Worm (Caenorhabditis elegans) whole organism, L4 larva: ENCODE data around the gene ifb-2.

Experiments
- D1046.2 ChIP-seq: fragments of 200-800 bp; sonication (Bioruptor generic); IDR thresholded peaks from 2 replicates; pipeline ENCODE4 v1.3.6; 2022; ENCODE audit warnings: missing genetic modification characterization, missing compliant biosample characterization
- F37D6.2 ChIP-seq: sonication (generic microtip); optimal IDR thresholded peaks from 2 replicates; lab custom pipeline; 2016; ENCODE audit warnings: mild to moderate bottlenecking, missing genetic modification characterization, missing compliant biosample characterization
- F49E8.2 ChIP-seq: sonication (generic microtip); optimal IDR thresholded peaks from 2 replicates; lab custom pipeline; 2016; ENCODE audit warnings: missing compliant biosample characterization, mild to moderate bottlenecking, missing genetic modification characterization, borderline replicate concordance
- R02D3.7 ChIP-seq: fragments of 150-350 bp; sonication (generic microtip); optimal IDR thresholded peaks from 3 replicates; lab custom pipeline; 2014; ENCODE audit warnings: missing biosample characterization, missing genetic modification characterization
- Y105C5A.15 ChIP-seq: fragments of 200-800 bp; sonication (Bioruptor generic); IDR thresholded peaks from 2 replicates; pipeline ENCODE4 v1.3.6; 2022; ENCODE audit warnings: missing genetic modification characterization, missing compliant biosample characterization
- Y48G9A.11 ChIP-seq: fragments of 200-800 bp; sonication (Bioruptor generic); IDR thresholded peaks from 2 replicates; pipeline ENCODE4 v1.3.6; 2022; ENCODE audit warnings: missing genetic modification reagents, missing genetic modification characterization, missing compliant biosample characterization
- Y75B8A.6 ChIP-seq: fragments of 200-800 bp; sonication (Bioruptor generic); IDR thresholded peaks from 2 replicates; pipeline ENCODE4 v1.3.6; 2022; ENCODE audit warnings: missing genetic modification reagents, missing genetic modification characterization, missing compliant biosample characterization
- aha-1 ChIP-seq: fragments of 150-350 bp; peaks from one replicate; lab custom pipeline; 2014; ENCODE audit warnings: missing biosample characterization, missing genetic modification characterization
- attf-4 ChIP-seq: sonication (generic microtip); optimal IDR thresholded peaks from 3 replicates; lab custom pipeline; 2017; ENCODE audit warnings: missing biosample characterization, missing genetic modification characterization
- ceh-20 ChIP-seq: fragments of 200-800 bp; sonication (Bioruptor generic); IDR thresholded peaks from 2 replicates; pipeline ENCODE4 v1.3.6; 2022; ENCODE audit warnings: missing genetic modification reagents, missing genetic modification characterization, missing compliant biosample characterization
- ceh-32 ChIP-seq: sonication (generic microtip); optimal IDR thresholded peaks from 2 replicates; lab custom pipeline; 2016; ENCODE audit warnings: mild to moderate bottlenecking, missing genetic modification characterization, missing compliant biosample characterization; ENCODE audit not compliant: poor library complexity
- ceh-44 ChIP-seq: fragments of 200-800 bp; sonication (Bioruptor generic); IDR thresholded peaks from 2 replicates; pipeline ENCODE4 v1.3.6; 2022; ENCODE audit warnings: missing genetic modification reagents, missing genetic modification characterization, missing compliant biosample characterization
- ceh-62 ChIP-seq: sonication (generic microtip); optimal IDR thresholded peaks from 2 replicates; lab custom pipeline; 2017; ENCODE audit warnings: missing biosample characterization, missing genetic modification characterization
- ceh-82 ChIP-seq: sonication (generic microtip); optimal IDR thresholded peaks from 2 replicates; lab custom pipeline; 2017; ENCODE audit warnings: missing biosample characterization, missing genetic modification characterization
- ces-1 ChIP-seq: fragments of 150-350 bp; sonication (generic microtip); optimal IDR thresholded peaks from 4 replicates; lab custom pipeline; 2014; ENCODE audit warnings: missing biosample characterization, missing genetic modification reagents, missing genetic modification characterization
- ctbp-1 ChIP-seq: fragments of 200-800 bp; sonication (Bioruptor generic); IDR thresholded peaks from 2 replicates; pipeline ENCODE4 v1.3.6; 2022; ENCODE audit warnings: missing genetic modification reagents, missing genetic modification characterization, missing compliant biosample characterization
- daf-16 ChIP-seq, 3 experiments: sonication (generic microtip); optimal IDR thresholded peaks; 2 replicates each; lab custom pipeline; 2016 to 2017; ENCODE audit warnings: missing genetic modification characterization in 3 of 3, missing genetic modification reagents in 3 of 3, mild to moderate bottlenecking in 2 of 3, missing compliant biosample characterization in 2 of 3, missing biosample characterization in 1 of 3, moderate library complexity in 1 of 3
- daf-19 ChIP-seq: fragments of 200-800 bp; sonication (Bioruptor generic); conservative IDR thresholded peaks from 2 replicates; pipeline ENCODE4 v1.3.6; 2022; ENCODE audit warnings: missing genetic modification characterization, missing compliant biosample characterization
- dmd-6 ChIP-seq: fragments of 200-800 bp; sonication (Bioruptor generic); IDR thresholded peaks from 2 replicates; pipeline ENCODE4 v1.3.6; 2022; ENCODE audit warnings: missing genetic modification reagents, missing genetic modification characterization, missing compliant biosample characterization
- dmd-8 ChIP-seq: fragments of 200-800 bp; sonication (Bioruptor generic); IDR thresholded peaks from 2 replicates; pipeline ENCODE4 v1.3.6; 2022; ENCODE audit warnings: missing genetic modification characterization, missing compliant biosample characterization
- dpl-1 ChIP-seq: fragments of 150-350 bp; optimal IDR thresholded peaks from 2 replicates; lab custom pipeline; 2014; ENCODE audit warnings: missing biosample characterization, missing genetic modification reagents, missing genetic modification characterization
- egl-27 ChIP-seq: sonication (generic microtip); optimal IDR thresholded peaks from 3 replicates; lab custom pipeline; 2017; ENCODE audit warnings: missing biosample characterization, missing genetic modification reagents, missing genetic modification characterization
- egl-43 ChIP-seq: fragments of 200-800 bp; sonication (Bioruptor generic); IDR thresholded peaks from 2 replicates; pipeline ENCODE4 v1.3.6; 2022; ENCODE audit warnings: missing genetic modification reagents, missing genetic modification characterization, missing compliant biosample characterization
- fkh-10 ChIP-seq: fragments of 150-350 bp; optimal IDR thresholded peaks from 2 replicates; lab custom pipeline; 2014; ENCODE audit warnings: missing biosample characterization, missing genetic modification reagents, missing genetic modification characterization
- fos-1 ChIP-seq: fragments of 150-350 bp; optimal IDR thresholded peaks from 2 replicates; lab custom pipeline; 2014; ENCODE audit warnings: missing biosample characterization, missing genetic modification characterization
- hif-1 ChIP-seq, 2 experiments: sonication (generic microtip); optimal IDR thresholded peaks; 2 replicates each; lab custom pipeline; 2016 to 2017; ENCODE audit warnings: missing compliant biosample characterization in 2 of 2, missing genetic modification characterization in 2 of 2, missing genetic modification reagents in 2 of 2, missing genotype in 2 of 2, mild to moderate bottlenecking in 1 of 2
- hlh-30 ChIP-seq: sonication (generic microtip); optimal IDR thresholded peaks from 2 replicates; lab custom pipeline; 2017; ENCODE audit warnings: antibody characterized with exemption, mild to moderate bottlenecking, missing genetic modification characterization, missing compliant biosample characterization; ENCODE audit not compliant: insufficient read depth
- jun-1 ChIP-seq: fragments of 150-350 bp; optimal IDR thresholded peaks from 2 replicates; lab custom pipeline; 2014; ENCODE audit warnings: missing biosample characterization, missing genetic modification reagents, missing genetic modification characterization
- lim-7 ChIP-seq: fragments of 200-800 bp; sonication (Bioruptor generic); IDR thresholded peaks from 2 replicates; pipeline ENCODE4 v1.3.6; 2022; ENCODE audit warnings: missing genetic modification characterization, missing compliant biosample characterization
- lin-13 ChIP-seq: fragments of 150-350 bp; optimal IDR thresholded peaks from 2 replicates; lab custom pipeline; 2014; ENCODE audit warnings: missing biosample characterization, missing genetic modification reagents, missing genetic modification characterization
- lin-39 ChIP-seq: fragments of 150-350 bp; optimal IDR thresholded peaks from 2 replicates; lab custom pipeline; 2014; ENCODE audit warnings: missing biosample characterization, missing genetic modification reagents, missing genetic modification characterization
- lsy-2 ChIP-seq, 2 experiments: fragments of 150-350 bp in 1 of 2; sonication (generic microtip) in 1 of 2; optimal IDR thresholded peaks; 2 replicates each; lab custom pipeline; 2014 to 2017; ENCODE audit warnings: missing biosample characterization in 2 of 2, missing genetic modification characterization in 2 of 2
- mdl-1 ChIP-seq, 2 experiments: fragments of 150-350 bp in 1 of 2; sonication (generic microtip) in 1 of 2; optimal IDR thresholded peaks; 2 replicates each; lab custom pipeline; 2014 to 2017; ENCODE audit warnings: missing biosample characterization in 2 of 2, missing genetic modification characterization in 2 of 2
- mep-1 ChIP-seq: fragments of 150-350 bp; sonication (generic microtip); optimal IDR thresholded peaks from 3 replicates; lab custom pipeline; 2014; ENCODE audit warnings: missing biosample characterization, missing genetic modification characterization
- mxl-2 ChIP-seq: fragments of 200-800 bp; sonication (Bioruptor generic); conservative IDR thresholded peaks from 2 replicates; pipeline ENCODE4 v1.3.6; 2022; ENCODE audit warnings: missing genetic modification reagents, missing genetic modification characterization, missing compliant biosample characterization
- nhr-11 ChIP-seq: fragments of 150-350 bp; optimal IDR thresholded peaks from 2 replicates; lab custom pipeline; 2014; ENCODE audit warnings: missing biosample characterization, missing genetic modification characterization
- nhr-25 ChIP-seq: sonication (generic microtip); optimal IDR thresholded peaks from 2 replicates; lab custom pipeline; 2017; ENCODE audit warnings: missing genetic modification characterization, mild to moderate bottlenecking, missing compliant biosample characterization, antibody characterized with exemption, moderate library complexity, borderline replicate concordance; ENCODE audit not compliant: insufficient read depth
- nhr-28 ChIP-seq: fragments of 150-350 bp; optimal IDR thresholded peaks from 2 replicates; lab custom pipeline; 2014; ENCODE audit warnings: missing biosample characterization, missing genetic modification characterization
- php-3 ChIP-seq: fragments of 200-800 bp; sonication (Bioruptor generic); IDR thresholded peaks from 2 replicates; pipeline ENCODE4 v1.3.6; 2022; ENCODE audit warnings: missing genetic modification reagents, missing genetic modification characterization, missing compliant biosample characterization
- rbr-2 ChIP-seq: sonication (generic microtip); optimal IDR thresholded peaks from 2 replicates; lab custom pipeline; 2016; ENCODE audit warnings: missing genotype, missing genetic modification characterization, missing compliant biosample characterization
- snpc-1.2 ChIP-seq: fragments of 200-800 bp; sonication (Bioruptor generic); IDR thresholded peaks from 2 replicates; pipeline ENCODE4 v1.3.6; 2022; ENCODE audit warnings: missing genetic modification reagents, missing genetic modification characterization, missing compliant biosample characterization
- spr-1 ChIP-seq: sonication (generic microtip); optimal IDR thresholded peaks from 2 replicates; lab custom pipeline; 2016; ENCODE audit warnings: mild to moderate bottlenecking, missing genetic modification characterization, missing compliant biosample characterization
- unc-62 ChIP-seq, 3 experiments: fragments of 150-350 bp in 1 of 3; sonication (generic microtip); optimal IDR thresholded peaks in 2 of 3; peaks in 1 of 3; 1 replicate in 1 of 3; 2 replicates in 2 of 3; lab custom pipeline; 2014 to 2017; ENCODE audit warnings: missing biosample characterization in 3 of 3, missing genetic modification characterization in 3 of 3, missing genetic modification reagents in 3 of 3, missing genotype in 1 of 3
- vab-7 ChIP-seq: fragments of 200-800 bp; sonication (Bioruptor generic); IDR thresholded peaks from 2 replicates; pipeline ENCODE4 v1.3.6; 2022; ENCODE audit warnings: missing genetic modification reagents, missing genetic modification characterization, missing compliant biosample characterization
- zfp-2 ChIP-seq: sonication (generic microtip); optimal IDR thresholded peaks from 2 replicates; lab custom pipeline; 2016; ENCODE audit warnings: mild to moderate bottlenecking, missing genetic modification characterization, missing compliant biosample characterization
- zfp-3 ChIP-seq: fragments of 200-800 bp; sonication (Bioruptor generic); conservative IDR thresholded peaks from 2 replicates; pipeline ENCODE4 v1.3.6; 2022; ENCODE audit warnings: missing genetic modification reagents, missing genetic modification characterization, missing compliant biosample characterization
- ztf-7 ChIP-seq: fragments of 150-350 bp; optimal IDR thresholded peaks from 2 replicates; lab custom pipeline; 2014; ENCODE audit warnings: missing biosample characterization, missing genetic modification characterization

ifb-2 gene

ce11 chrII:5719848-5720247, 30.1 kb upstream of the ifb-2 start, which contains the start of gene damt-1:
Gene damt-1 (plus strand): TSS chrII:5720148.
- TF ChIP-seq R02D3.7: no peak
- TF ChIP-seq jun-1 (tag; lab: Kevin White, UChicago): no peak
- peak in 1 of 2 experiments; percentile 10 for TF ChIP-seq unc-62 (GFP tag; optimal IDR thresholded peaks at IDR 0.05 in 1 of 2; lab: Kevin White, UChicago)
- TF ChIP-seq unc-62 (tag; optimal IDR thresholded peaks at IDR 0.05; lab: Kevin White, UChicago): no peak
- TF ChIP-seq, all 104 proteins: peak for 1

DNA sequence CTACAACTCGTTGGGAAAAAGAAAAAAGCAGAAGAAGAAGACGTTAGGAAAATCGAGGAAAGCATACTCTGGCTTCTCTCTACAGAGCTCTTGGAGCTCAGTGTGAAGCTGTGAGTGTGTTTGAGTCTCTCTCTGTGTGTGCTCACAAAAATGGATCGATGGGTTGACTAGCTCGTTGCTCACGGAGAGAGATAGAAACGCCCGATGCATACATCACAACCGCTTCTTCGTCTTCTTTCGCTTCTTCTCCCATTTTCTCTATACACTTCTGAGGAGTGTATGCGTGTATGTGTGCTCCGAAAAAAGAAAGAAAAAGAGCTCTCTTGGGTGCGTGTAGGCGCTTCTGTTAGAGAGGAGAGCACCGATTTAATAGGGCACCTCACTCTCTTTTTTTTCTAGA, 24.9 kb upstream of the ifb-2 start:
- TF ChIP-seq snpc-1.2 (GFP tag; lab: Robert Waterston, UW): no peak
- no peak for TF ChIP-seq D1046.2
- TF ChIP-seq aha-1: peak; percentile 75
- peak; percentile 84 for TF ChIP-seq rbr-2 (tag; lab: Kevin White, UChicago)
- TF ChIP-seq ceh-20: peak; percentile 46; the same call in 1 of the 2 replicates
- no peak for TF ChIP-seq daf-16 (GFP tag; optimal IDR thresholded peaks at IDR 0.05; lab: Kevin White, UChicago)
- TF ChIP-seq daf-16 (tag; optimal IDR thresholded peaks at IDR 0.05; lab: Kevin White, UChicago): no peak
- TF ChIP-seq egl-27 (tag; lab: Kevin White, UChicago): no peak
- peak; percentile 67 for TF ChIP-seq ces-1 (GFP tag; lab: Kevin White, UChicago)
- TF ChIP-seq fos-1 (tag; lab: Kevin White, UChicago): no peak
- peak in 1 of 2 experiments; percentile 47 for TF ChIP-seq mdl-1 (tag; optimal IDR thresholded peaks at IDR 0.05; lab: Kevin White, UChicago)
- no peak for TF ChIP-seq attf-4 (tag; lab: Kevin White, UChicago)
- peak; percentile 73 for TF ChIP-seq ctbp-1
- no peak for TF ChIP-seq nhr-28 (tag; lab: Kevin White, UChicago)
- no peak for TF ChIP-seq hlh-30
- TF ChIP-seq lsy-2 (tag; optimal IDR thresholded peaks at IDR 0.05; lab: Kevin White, UChicago): peak; percentile 70 to 71
- no peak for TF ChIP-seq php-3 (GFP tag; lab: Robert Waterston, UW)
- peak; percentile 15 for TF ChIP-seq dpl-1 (GFP tag; lab: Kevin White, UChicago)
- no peak for TF ChIP-seq lin-39 (tag; lab: Kevin White, UChicago)
- no peak for TF ChIP-seq ceh-82
- no peak for TF ChIP-seq dmd-8 (GFP tag; lab: Robert Waterston, UW)
- TF ChIP-seq hif-1 (tag; optimal IDR thresholded peaks at IDR 0.05; lab: Kevin White, UChicago): peak in 1 of 2 experiments; percentile 37
- TF ChIP-seq lin-13 (GFP tag; lab: Kevin White, UChicago): no peak
- TF ChIP-seq jun-1 (tag; lab: Kevin White, UChicago): no peak
- no peak for TF ChIP-seq spr-1 (tag; lab: Kevin White, UChicago)
- TF ChIP-seq nhr-11 (tag; lab: Kevin White, UChicago): peak; percentile 57
- no peak for TF ChIP-seq ceh-32 (tag; lab: Kevin White, UChicago)
- no peak for TF ChIP-seq nhr-25
- TF ChIP-seq ceh-44: no peak
- peak; percentile 35; the same call in 1 of the 2 replicates for TF ChIP-seq vab-7 (GFP tag; lab: Robert Waterston, UW)
- TF ChIP-seq Y75B8A.6 (GFP tag; lab: Robert Waterston, UW): no peak
- peak; percentile 86 for TF ChIP-seq mep-1 (tag; lab: Kevin White, UChicago)
- TF ChIP-seq ztf-7: no peak
- no peak for TF ChIP-seq zfp-3 (GFP tag; lab: Robert Waterston, UW)
- TF ChIP-seq dmd-6: peak; percentile 21; the same call in 1 of the 2 replicates
- no peak for TF ChIP-seq ceh-62 (tag; lab: Kevin White, UChicago)
- no peak for TF ChIP-seq egl-43 (GFP tag; lab: Robert Waterston, UW)
- TF ChIP-seq unc-62 (GFP tag; optimal IDR thresholded peaks at IDR 0.05 in 1 of 2; lab: Kevin White, UChicago): peak in 1 of 2 experiments; percentile 75
- no peak for TF ChIP-seq unc-62 (tag; optimal IDR thresholded peaks at IDR 0.05; lab: Kevin White, UChicago)
- TF ChIP-seq mxl-2 (GFP tag; lab: Robert Waterston, UW): no peak
- TF ChIP-seq zfp-2 (tag; lab: Kevin White, UChicago): no peak
- TF ChIP-seq Y105C5A.15 (GFP tag; lab: Robert Waterston, UW): no peak
- TF ChIP-seq F49E8.2 (tag; lab: Kevin White, UChicago): no peak
- no peak for TF ChIP-seq lim-7
- peak; percentile 56; the same call in 1 of the 2 replicates for TF ChIP-seq daf-19 (GFP tag; lab: Robert Waterston, UW)
- TF ChIP-seq F37D6.2 (tag; lab: Kevin White, UChicago): peak; percentile 61
- TF ChIP-seq Y48G9A.11: no peak
- TF ChIP-seq fkh-10 (GFP tag; lab: Kevin White, UChicago): peak; percentile 84
